Fruit fly (Drosophila melanogaster) whole organism, wandering third instar larva: ENCODE results near the gene CG5863.

Experiments used
- CG32264 ChIP-seq: fragments of 200-800 bp; sonication (Bioruptor generic); optimal IDR thresholded peaks from 2 replicates; lab custom pipeline; 2016; ENCODE audit warnings: missing biosample characterization, missing genetic modification characterization
- Myc ChIP-seq: fragments of >200 bp; optimal IDR thresholded peaks from 2 replicates; lab custom pipeline; 2017
- OdsH ChIP-seq: fragments of 200-800 bp; sonication (Bioruptor generic); optimal IDR thresholded peaks from 2 replicates; lab custom pipeline; 2016; ENCODE audit warnings: missing biosample characterization, mild to moderate bottlenecking, missing genetic modification characterization
- dl ChIP-seq, 2 experiments: fragments of 175-275, 200-275 bp in 1 of 2; fragments of 200-275 bp in 1 of 2; sonication (Bioruptor generic); optimal IDR thresholded peaks; lab custom pipeline; 2018; ENCODE audit warnings: mild to moderate bottlenecking in 2 of 2, missing biosample characterization in 2 of 2, missing genetic modification characterization in 2 of 2, moderate library complexity in 2 of 2; ENCODE audit not compliant: partially characterized antibody in 2 of 2, insufficient read depth in 1 of 2
- dmrt93B ChIP-seq: fragments of 200-800 bp; sonication (Bioruptor generic); optimal IDR thresholded peaks from 2 replicates; lab custom pipeline; 2018; ENCODE audit warnings: missing biosample characterization, mild to moderate bottlenecking, missing genetic modification characterization
- tai ChIP-seq: sonication (Bioruptor generic); optimal IDR thresholded peaks from 2 replicates; lab custom pipeline; 2016; ENCODE audit warnings: missing biosample characterization, missing genetic modification characterization

- TF ChIP-seq dmrt93B, result no peak
- TF ChIP-seq Myc, result no peak
- no peak for TF ChIP-seq OdsH (GFP tag; lab: Kevin White, UChicago)
- TF ChIP-seq CG32264, result no peak
- TF ChIP-seq dl (GFP tag; optimal IDR thresholded peaks at IDR 0.05; lab: Kevin White, UChicago; ENCODE audit: insufficient read depth in 1 of 2, partially characterized antibody in 2 of 2), result no peak
- no peak for TF ChIP-seq tai (GFP tag; lab: Kevin White, UChicago)
These were observed 31.9 kb upstream of the CG5863 start for dm6 chr3R:17379051-17379450.
